Fruit fly (Drosophila melanogaster) whole organism, embryonic: ENCODE data around the gene Msh6.

Experiments used
- Ada2b ChIP-seq: fragments of 200-800 bp; sonication (Bioruptor generic); IDR thresholded peaks from 2 replicates; pipeline ENCODE4 v1.3.6; 2022; ENCODE audit warnings: missing biosample characterization, missing genetic modification characterization
- BEAF-32 ChIP-seq: fragments of 200-800 bp; sonication (Bioruptor generic); optimal IDR thresholded peaks from 3 replicates; lab custom pipeline; 2017; ENCODE audit warnings: missing biosample characterization, missing genetic modification characterization, mild to moderate bottlenecking, moderate library complexity, missing genetic modification reagents
- BtbVII ChIP-seq: fragments of 200-800 bp; sonication (Bioruptor generic); optimal IDR thresholded peaks from 3 replicates; lab custom pipeline; 2017; ENCODE audit warnings: missing biosample characterization, mild to moderate bottlenecking, missing genetic modification characterization
- CG11560 ChIP-seq: fragments of 200-800 bp; sonication (Bioruptor generic); IDR thresholded peaks from 3 replicates; pipeline ENCODE4 v1.3.6; 2022; ENCODE audit warnings: missing biosample characterization, missing genetic modification characterization
- CG12236 ChIP-seq: fragments of 200-800 bp; sonication (Bioruptor generic); optimal IDR thresholded peaks from 2 replicates; lab custom pipeline; 2016; ENCODE audit warnings: missing biosample characterization, missing genetic modification characterization
- CG14050 ChIP-seq: fragments of 200-800 bp; sonication (Bioruptor generic); IDR thresholded peaks from 3 replicates; pipeline ENCODE4 v1.3.6; 2022; ENCODE audit warnings: missing biosample characterization, missing genetic modification characterization
- CG17568 ChIP-seq: fragments of 200-800 bp; sonication (Bioruptor generic); optimal IDR thresholded peaks from 2 replicates; lab custom pipeline; 2018; ENCODE audit warnings: missing biosample characterization, mild to moderate bottlenecking, missing genetic modification characterization, moderate library complexity
- CG17829 ChIP-seq: fragments of 200-800 bp; optimal IDR thresholded peaks from 2 replicates; lab custom pipeline; 2019; ENCODE audit warnings: missing biosample characterization, mild to moderate bottlenecking, missing genetic modification characterization, moderate library complexity
- CG18262 ChIP-seq: fragments of 200-800 bp; optimal IDR thresholded peaks from 3 replicates; lab custom pipeline; 2019; ENCODE audit warnings: missing biosample characterization, mild to moderate bottlenecking, missing genetic modification characterization, moderate library complexity
- CG3065 ChIP-seq: fragments of 200-800 bp; sonication (Bioruptor generic); optimal IDR thresholded peaks from 2 replicates; lab custom pipeline; 2016; ENCODE audit warnings: missing biosample characterization, missing genetic modification characterization
- CG32767 ChIP-seq: fragments of 200-800 bp; sonication (Bioruptor generic); IDR thresholded peaks from 2 replicates; pipeline ENCODE4 v1.3.6; 2022; ENCODE audit warnings: missing biosample characterization, missing genetic modification characterization
- CG3726 ChIP-seq: fragments of 200-800 bp; sonication (Bioruptor generic); IDR thresholded peaks from 3 replicates; pipeline ENCODE4, ENCODE4 v1.3.6; 2022; ENCODE audit warnings: missing biosample characterization, missing genetic modification characterization
- CG4707 ChIP-seq: fragments of 200-800 bp; sonication (Bioruptor generic); optimal IDR thresholded peaks from 2 replicates; lab custom pipeline; 2018; ENCODE audit warnings: missing biosample characterization, mild to moderate bottlenecking, missing genetic modification characterization, moderate library complexity
- CG5953 ChIP-seq: fragments of 200-800 bp; sonication (Bioruptor generic); IDR thresholded peaks from 2 replicates; pipeline ENCODE4 v1.3.6; 2022; ENCODE audit warnings: missing biosample characterization, missing genetic modification characterization
- CG7987 ChIP-seq: fragments of 200-800 bp; sonication (Bioruptor generic); optimal IDR thresholded peaks from 2 replicates; lab custom pipeline; 2018; ENCODE audit warnings: missing biosample characterization, mild to moderate bottlenecking, missing genetic modification characterization, moderate library complexity
- CG8478 ChIP-seq: fragments of >200 bp; optimal IDR thresholded peaks from 2 replicates; lab custom pipeline; 2018
- CG9932 ChIP-seq: fragments of 200-800 bp; sonication (Bioruptor generic); IDR thresholded peaks from 2 replicates; pipeline ENCODE4 v1.3.6; 2022; ENCODE audit warnings: missing biosample characterization, missing genetic modification characterization
- D ChIP-seq, 2 experiments: fragments of 200-800 bp in 1 of 2; fragments of >200 bp in 1 of 2; sonication (Bioruptor generic) in 1 of 2; optimal IDR thresholded peaks; 2 replicates in 1 of 2; 3 replicates in 1 of 2; lab custom pipeline; 2017; ENCODE audit warnings: mild to moderate bottlenecking in 1 of 2, missing biosample characterization in 1 of 2, missing genetic modification characterization in 1 of 2, missing genetic modification reagents in 1 of 2
- Dip2 ChIP-seq: fragments of 200-800 bp; sonication (Bioruptor generic); IDR thresholded peaks from 2 replicates; pipeline ENCODE4 v1.3.6; 2022; ENCODE audit warnings: missing biosample characterization, missing genetic modification characterization
- Dip3 ChIP-seq: fragments of 200-800 bp; sonication (Bioruptor generic); optimal IDR thresholded peaks from 3 replicates; lab custom pipeline; 2016; ENCODE audit warnings: missing biosample characterization, missing genetic modification characterization
- Dp ChIP-seq: fragments of 200-800 bp; sonication (Bioruptor generic); optimal IDR thresholded peaks from 2 replicates; lab custom pipeline; 2018; ENCODE audit warnings: missing biosample characterization, mild to moderate bottlenecking, missing genetic modification characterization, moderate library complexity
- Drgx ChIP-seq: fragments of 200-800 bp; sonication (Bioruptor generic); IDR thresholded peaks from 2 replicates; pipeline ENCODE4 v1.3.6; 2022; ENCODE audit warnings: missing biosample characterization, missing genetic modification characterization
- GATAe ChIP-seq: fragments of 200-800 bp; sonication (Bioruptor generic); conservative IDR thresholded peaks from 2 replicates; pipeline ENCODE4 v1.3.6; 2022; ENCODE audit warnings: missing biosample characterization, missing genetic modification characterization
- HLH4C ChIP-seq: fragments of 200-800 bp; sonication (Bioruptor generic); IDR thresholded peaks from 3 replicates; pipeline ENCODE4 v1.3.6; 2022; ENCODE audit warnings: missing biosample characterization, missing genetic modification characterization; ENCODE audit not compliant: partially characterized antibody
- HmgZ ChIP-seq: fragments of 200-800 bp; sonication (Bioruptor generic); optimal IDR thresholded peaks from 2 replicates; lab custom pipeline; 2018; ENCODE audit warnings: missing biosample characterization, mild to moderate bottlenecking, missing genetic modification characterization
- Med ChIP-seq: fragments of 200-800 bp; sonication (Bioruptor generic); peaks from one replicate; lab custom pipeline; 2016; ENCODE audit warnings: missing biosample characterization, missing genetic modification characterization, mild to moderate bottlenecking, inconsistent platforms, moderate library complexity
- Oli ChIP-seq: fragments of 200-800 bp; sonication (Bioruptor generic); optimal IDR thresholded peaks from 2 replicates; lab custom pipeline; 2018; ENCODE audit warnings: missing biosample characterization, mild to moderate bottlenecking, missing genetic modification characterization, moderate library complexity
- Rfx ChIP-seq: fragments of 200-800 bp; sonication (Bioruptor generic); IDR thresholded peaks from 2 replicates; pipeline ENCODE4 v1.3.6; 2022; ENCODE audit warnings: missing biosample characterization, missing genetic modification characterization
- Ssrp ChIP-seq: fragments of 200-800 bp; sonication (Bioruptor generic); optimal IDR thresholded peaks from 2 replicates; lab custom pipeline; 2018; ENCODE audit warnings: missing biosample characterization, mild to moderate bottlenecking, missing genetic modification characterization, moderate library complexity
- dm ChIP-seq: fragments of 200-800 bp; sonication (Bioruptor generic); optimal IDR thresholded peaks from 3 replicates; lab custom pipeline; 2016; ENCODE audit warnings: missing biosample characterization, missing genetic modification characterization
- esg ChIP-seq: fragments of 200-800 bp; sonication (Bioruptor generic); conservative IDR thresholded peaks from 2 replicates; pipeline ENCODE4 v1.3.6; 2022; ENCODE audit warnings: missing biosample characterization, missing genetic modification characterization
- exex ChIP-seq: fragments of 200-800 bp; sonication (Bioruptor generic); optimal IDR thresholded peaks from 4 replicates; lab custom pipeline; 2018; ENCODE audit warnings: missing biosample characterization, mild to moderate bottlenecking, missing genetic modification characterization, moderate library complexity
- gfzf ChIP-seq: fragments of 200-800 bp; sonication (Bioruptor generic); optimal IDR thresholded peaks from 2 replicates; lab custom pipeline; 2016; ENCODE audit warnings: missing biosample characterization, mild to moderate bottlenecking, missing genetic modification characterization, moderate library complexity
- gt ChIP-seq: fragments of 200-800 bp; sonication (Bioruptor generic); IDR thresholded peaks from 2 replicates; pipeline ENCODE4 v1.3.6; 2022; ENCODE audit warnings: missing biosample characterization, missing genetic modification characterization
- lab ChIP-seq: fragments of 200-800 bp; sonication (Bioruptor generic); optimal IDR thresholded peaks from 3 replicates; lab custom pipeline; 2017; ENCODE audit warnings: missing biosample characterization, missing genetic modification characterization, mild to moderate bottlenecking, moderate library complexity, missing genetic modification reagents
- lilli ChIP-seq: fragments of 200-800 bp; sonication (Bioruptor generic); optimal IDR thresholded peaks from 3 replicates; lab custom pipeline; 2016; ENCODE audit warnings: missing biosample characterization, missing genetic modification characterization
- mam ChIP-seq: fragments of 200-800 bp; sonication (Bioruptor generic); optimal IDR thresholded peaks from 3 replicates; lab custom pipeline; 2016; ENCODE audit warnings: missing biosample characterization, missing genetic modification characterization
- nau ChIP-seq: fragments of 200-800 bp; sonication (Bioruptor generic); optimal IDR thresholded peaks from 3 replicates; lab custom pipeline; 2017; ENCODE audit warnings: missing biosample characterization, mild to moderate bottlenecking, missing genetic modification characterization, missing genetic modification reagents
- onecut ChIP-seq: fragments of 200-800 bp; sonication (Bioruptor generic); IDR thresholded peaks from 2 replicates; pipeline ENCODE4 v1.3.6; 2022; ENCODE audit warnings: missing biosample characterization, missing genetic modification characterization
- org-1 ChIP-seq: fragments of 200-800 bp; sonication (Bioruptor generic); optimal IDR thresholded peaks from 2 replicates; lab custom pipeline; 2017; ENCODE audit warnings: missing biosample characterization, missing genetic modification characterization
- pb ChIP-seq: fragments of 200-800 bp; sonication (Bioruptor generic); optimal IDR thresholded peaks from 3 replicates; lab custom pipeline; 2016; ENCODE audit warnings: missing biosample characterization, missing genetic modification characterization
- pita ChIP-seq: fragments of 200-800 bp; sonication (Bioruptor generic); optimal IDR thresholded peaks from 2 replicates; lab custom pipeline; 2017; ENCODE audit warnings: missing biosample characterization, mild to moderate bottlenecking, missing genetic modification characterization
- scrt ChIP-seq: fragments of 200-800 bp; sonication (Bioruptor generic); optimal IDR thresholded peaks from 2 replicates; lab custom pipeline; 2018; ENCODE audit warnings: missing biosample characterization, mild to moderate bottlenecking, missing genetic modification characterization, moderate library complexity
- sd ChIP-seq: fragments of 200-800 bp; sonication (Bioruptor generic); optimal IDR thresholded peaks from 3 replicates; lab custom pipeline; 2018; ENCODE audit warnings: missing biosample characterization, mild to moderate bottlenecking, missing genetic modification characterization, moderate library complexity
- shn ChIP-seq: fragments of 200-800 bp; sonication (Bioruptor generic); optimal IDR thresholded peaks from 3 replicates; lab custom pipeline; 2016; ENCODE audit warnings: missing biosample characterization, missing genetic modification characterization
- sisA ChIP-seq: fragments of 200-800 bp; sonication (Bioruptor generic); IDR thresholded peaks from 2 replicates; pipeline ENCODE4 v1.3.6; 2022; ENCODE audit warnings: missing biosample characterization, missing genetic modification characterization
- sna ChIP-seq: fragments of 200-800 bp; sonication (Bioruptor generic); IDR thresholded peaks from 2 replicates; pipeline ENCODE4 v1.3.6; 2022; ENCODE audit warnings: missing biosample characterization, missing genetic modification characterization; ENCODE audit not compliant: partially characterized antibody
- trem ChIP-seq: fragments of 200-800 bp; optimal IDR thresholded peaks from 3 replicates; lab custom pipeline; 2019; ENCODE audit warnings: missing biosample characterization, mild to moderate bottlenecking, missing genetic modification characterization, moderate library complexity
- tup ChIP-seq: fragments of 200-800 bp; sonication (Bioruptor generic); optimal IDR thresholded peaks from 2 replicates; lab custom pipeline; 2016; ENCODE audit warnings: missing biosample characterization, mild to moderate bottlenecking, missing genetic modification characterization, moderate library complexity
- unpg ChIP-seq: fragments of 200-800 bp; sonication (Bioruptor generic); optimal IDR thresholded peaks from 3 replicates; lab custom pipeline; 2018; ENCODE audit warnings: missing biosample characterization, mild to moderate bottlenecking, missing genetic modification characterization, moderate library complexity
- wor ChIP-seq: fragments of 200-800 bp; sonication (Bioruptor generic); IDR thresholded peaks from 2 replicates; pipeline ENCODE4 v1.3.6; 2022; ENCODE audit warnings: missing biosample characterization, missing genetic modification characterization

The Msh6 gene

dm6 chr3L:15163414-15163813 lies 5.1 kb upstream of the Msh6 start, which contains the start of gene CG7011 (continued):
- TF ChIP-seq nau (no peak), CG11560 (tag; lab: Robert Waterston, UW) (no peak), CG12236 (no peak), mam (GFP tag; lab: Kevin White, UChicago) (peak; percentile 8), CG9932 (GFP tag; lab: Robert Waterston, UW) (no peak), GATAe (no peak), pita (no peak), org-1 (GFP tag; lab: Kevin White, UChicago) (no peak), Ssrp (no peak), esg (GFP tag; lab: Robert Waterston, UW) (no peak), scrt (no peak), onecut (GFP tag; lab: Robert Waterston, UW) (no peak), CG3065 (GFP tag; lab: Kevin White, UChicago) (no peak), dm (GFP tag; lab: Kevin White, UChicago) (no peak), shn (GFP tag; lab: Kevin White, UChicago) (no peak), D (optimal IDR thresholded peaks at IDR 0.05; lab: Kevin White, UChicago) (no peak), D (GFP tag; optimal IDR thresholded peaks at IDR 0.05; lab: Kevin White, UChicago) (no peak), HLH4C (GFP tag; lab: Robert Waterston, UW) (0 out of 3 replicates have a peak, but pooled peaks have one; percentile 46), Ada2b (GFP tag; lab: Robert Waterston, UW) (no peak), lab (no peak), CG17829 (no peak), CG4707 (GFP tag; lab: Kevin White, UChicago) (no peak), CG18262 (tag; lab: Kevin White, UChicago) (no peak), BtbVII (GFP tag; lab: Kevin White, UChicago) (no peak), CG17568 (GFP tag; lab: Kevin White, UChicago) (no peak), CG7987 (GFP tag; lab: Kevin White, UChicago) (no peak), Dip2 (GFP tag; lab: Robert Waterston, UW) (no peak), pb (GFP tag; lab: Kevin White, UChicago) (no peak), gt (no peak), Dip3 (GFP tag; lab: Kevin White, UChicago) (no peak), trem (tag; lab: Kevin White, UChicago) (peak; percentile 52), CG8478 (lab: Kevin White, UChicago) (no peak), unpg (GFP tag; lab: Kevin White, UChicago) (no peak), HmgZ (peak; percentile 30), sna (peak; percentile 47), wor (GFP tag; lab: Robert Waterston, UW) (no peak), Med (GFP tag; lab: Kevin White, UChicago) (peak; percentile 86), CG32767 (GFP tag; lab: Robert Waterston, UW) (no peak), CG5953 (GFP tag; lab: Robert Waterston, UW) (no peak), lilli (GFP tag; lab: Kevin White, UChicago) (no peak), CG14050 (GFP tag; lab: Robert Waterston, UW) (peak; percentile 34; the same call in 1 of the 3 replicates), Oli (tag; lab: Kevin White, UChicago) (no peak), Dp (GFP tag; lab: Kevin White, UChicago) (peak; percentile 37), BEAF-32 (GFP tag; lab: Kevin White, UChicago) (peak; percentile 41), Rfx (GFP tag; lab: Robert Waterston, UW) (no peak), CG3726 (GFP tag; lab: Robert Waterston, UW) (no peak), exex (no peak), tup (GFP tag; lab: Kevin White, UChicago) (no peak), gfzf (GFP tag; lab: Kevin White, UChicago) (peak; percentile 14), sd (tag; lab: Kevin White, UChicago) (no peak), Drgx (no peak), sisA (GFP tag; lab: Robert Waterston, UW) (no peak)
